Worm (Caenorhabditis elegans) whole organism, young adult: ENCODE measurements around the gene lgc-10.

Source experiments
- C06A6.2 ChIP-seq: fragments of 200-800 bp; sonication (Bioruptor generic); conservative IDR thresholded peaks from 2 replicates; pipeline ENCODE4 v1.3.6; 2022; ENCODE audit warnings: missing genetic modification characterization, missing compliant biosample characterization
- F33H1.4 ChIP-seq: fragments of 200-800 bp; sonication (Bioruptor generic); IDR thresholded peaks from 2 replicates; pipeline ENCODE4 v1.3.6; 2022; ENCODE audit warnings: missing genetic modification reagents, missing genetic modification characterization, missing compliant biosample characterization
- T07F8.4 ChIP-seq: sonication (generic microtip); optimal IDR thresholded peaks from 2 replicates; lab custom pipeline; 2016; ENCODE audit warnings: mild to moderate bottlenecking, missing genetic modification characterization, moderate library complexity, missing compliant biosample characterization
- Y53G8AR.9 ChIP-seq: fragments of 200-800 bp; sonication (Bioruptor generic); conservative IDR thresholded peaks from 2 replicates; pipeline ENCODE4 v1.3.6; 2022; ENCODE audit warnings: missing genetic modification reagents, missing genetic modification characterization, missing compliant biosample characterization
- Y67H2A.10 ChIP-seq: fragments of 200-800 bp; sonication (Bioruptor generic); conservative IDR thresholded peaks from 2 replicates; pipeline ENCODE4 v1.3.6; 2022; ENCODE audit warnings: missing genetic modification reagents, missing genetic modification characterization, missing compliant biosample characterization
- Y95B8A.8 ChIP-seq: fragments of 200-800 bp; sonication (Bioruptor generic); IDR thresholded peaks from 2 replicates; pipeline ENCODE4 v1.3.6; 2022; ENCODE audit warnings: missing genetic modification reagents, missing genetic modification characterization, missing compliant biosample characterization
- aptf-2 ChIP-seq: fragments of 200-800 bp; sonication (Bioruptor generic); conservative IDR thresholded peaks from 2 replicates; pipeline ENCODE4 v1.3.6; 2022; ENCODE audit warnings: missing genetic modification reagents, missing genetic modification characterization, missing compliant biosample characterization
- aptf-3 ChIP-seq: fragments of 200-800 bp; sonication (Bioruptor generic); IDR thresholded peaks from 2 replicates; pipeline ENCODE4 v1.3.6; 2022; ENCODE audit warnings: missing genetic modification characterization, missing compliant biosample characterization
- attf-5 ChIP-seq: fragments of 200-800 bp; sonication (Bioruptor generic); optimal IDR thresholded peaks from 2 replicates; lab custom pipeline; 2018; ENCODE audit warnings: mild to moderate bottlenecking, missing genetic modification characterization, missing compliant biosample characterization
- attf-6 ChIP-seq: fragments of 200-800 bp; sonication (Bioruptor generic); IDR thresholded peaks from 2 replicates; pipeline ENCODE4 v1.3.6; 2022; ENCODE audit warnings: missing genetic modification reagents, missing genetic modification characterization, missing compliant biosample characterization
- egl-44 ChIP-seq: fragments of 200-800 bp; sonication (Bioruptor generic); IDR thresholded peaks from 2 replicates; pipeline ENCODE4 v1.3.6; 2022; ENCODE audit warnings: missing genetic modification reagents, missing genetic modification characterization, missing compliant biosample characterization
- hlh-26 ChIP-seq: fragments of 200-800 bp; sonication (Bioruptor generic); conservative IDR thresholded peaks from 2 replicates; pipeline ENCODE4 v1.3.6; 2022; ENCODE audit warnings: missing genetic modification reagents, missing genetic modification characterization, missing compliant biosample characterization
- hmg-1.2 ChIP-seq: fragments of 200-800 bp; sonication (Bioruptor generic); IDR thresholded peaks from 2 replicates; pipeline ENCODE4 v1.3.6; 2022; ENCODE audit warnings: missing genetic modification reagents, missing genetic modification characterization, missing compliant biosample characterization
- hmg-20 ChIP-seq: fragments of 200-800 bp; sonication (Bioruptor generic); IDR thresholded peaks from 2 replicates; pipeline ENCODE4 v1.3.6; 2022; ENCODE audit warnings: missing genetic modification reagents, missing genetic modification characterization, missing compliant biosample characterization
- lin-35 ChIP-seq, 3 experiments: fragments of 150-350 bp in 2 of 3; sonication (generic microtip) in 1 of 3; optimal IDR thresholded peaks; 2 replicates each; lab custom pipeline; 2014 to 2018; ENCODE audit warnings: missing biosample characterization in 3 of 3, missing genetic modification characterization in 3 of 3, missing genetic modification reagents in 3 of 3
- lir-1 ChIP-seq: fragments of 200-800 bp; sonication (Bioruptor generic); conservative IDR thresholded peaks from 2 replicates; pipeline ENCODE4 v1.3.6; 2022; ENCODE audit warnings: missing genetic modification reagents, missing genetic modification characterization, missing compliant biosample characterization
- madf-8 ChIP-seq: fragments of 200-800 bp; sonication (Bioruptor generic); conservative IDR thresholded peaks from 2 replicates; pipeline ENCODE4 v1.3.6; 2022; ENCODE audit warnings: missing genetic modification reagents, missing genetic modification characterization, missing compliant biosample characterization
- mes-4 ChIP-seq: sonication (generic microtip); optimal IDR thresholded peaks from 2 replicates; lab custom pipeline; 2016; ENCODE audit warnings: missing genotype, missing genetic modification characterization, missing compliant biosample characterization
- nfyb-1 ChIP-seq: fragments of 200-800 bp; sonication (Bioruptor generic); IDR thresholded peaks from 2 replicates; pipeline ENCODE4 v1.3.6; 2022; ENCODE audit warnings: missing genetic modification reagents, missing genetic modification characterization, missing compliant biosample characterization
- rec-8 ChIP-seq, 2 experiments: sonication (generic microtip); optimal IDR thresholded peaks; 2 replicates each; lab custom pipeline; 2016; ENCODE audit warnings: mild to moderate bottlenecking in 2 of 2, missing genetic modification characterization in 2 of 2, missing genetic modification reagents in 2 of 2, missing genotype in 2 of 2, missing biosample characterization in 1 of 2, missing compliant biosample characterization in 1 of 2, moderate library complexity in 1 of 2
- sdz-38 ChIP-seq: sonication (generic microtip); optimal IDR thresholded peaks from 2 replicates; lab custom pipeline; 2016; ENCODE audit warnings: missing genotype, missing genetic modification characterization, missing compliant biosample characterization
- snpc-1.1 ChIP-seq: sonication (generic microtip); optimal IDR thresholded peaks from 2 replicates; lab custom pipeline; 2017; ENCODE audit warnings: missing genetic modification characterization, mild to moderate bottlenecking, missing compliant biosample characterization, antibody characterized with exemption, moderate library complexity, missing genotype, missing genetic modification reagents; ENCODE audit not compliant: insufficient read depth
- snpc-3.4 ChIP-seq: sonication (generic microtip); optimal IDR thresholded peaks from 2 replicates; lab custom pipeline; 2017; ENCODE audit warnings: missing genetic modification characterization, mild to moderate bottlenecking, missing compliant biosample characterization, antibody characterized with exemption, moderate library complexity, missing genotype, missing genetic modification reagents
- snpc-4 ChIP-seq, 5 experiments: fragments of 150-350 bp in 1 of 5; sonication (generic microtip) in 4 of 5; optimal IDR thresholded peaks; 2 replicates each; lab custom pipeline; 2014 to 2018; ENCODE audit warnings: missing genetic modification characterization in 5 of 5, missing biosample characterization in 3 of 5, antibody characterized with exemption in 2 of 5, mild to moderate bottlenecking in 2 of 5, missing compliant biosample characterization in 2 of 5, missing genotype in 2 of 5, moderate library complexity in 2 of 5, missing genetic modification reagents in 1 of 5
- tlf-1 ChIP-seq: fragments of 200-800 bp; sonication (Bioruptor generic); optimal IDR thresholded peaks from 2 replicates; lab custom pipeline; 2018; ENCODE audit warnings: mild to moderate bottlenecking, missing genetic modification characterization, missing compliant biosample characterization
- unc-130 ChIP-seq: sonication (generic microtip); optimal IDR thresholded peaks from 2 replicates; lab custom pipeline; 2016; ENCODE audit warnings: missing genetic modification reagents, missing genetic modification characterization, missing compliant biosample characterization
- xnd-1 ChIP-seq: sonication (generic microtip); optimal IDR thresholded peaks from 2 replicates; lab custom pipeline; 2016; ENCODE audit warnings: missing genotype, missing genetic modification reagents, missing genetic modification characterization, missing compliant biosample characterization
- ztf-26 ChIP-seq: sonication (generic microtip); optimal IDR thresholded peaks from 2 replicates; lab custom pipeline; 2017; ENCODE audit warnings: missing genetic modification characterization, missing compliant biosample characterization
- ztf-28 ChIP-seq: fragments of 200-800 bp; sonication (Bioruptor generic); IDR thresholded peaks from 2 replicates; pipeline ENCODE4 v1.3.6; 2022; ENCODE audit warnings: missing genetic modification reagents, missing genetic modification characterization, missing compliant biosample characterization

Gene lgc-10

ce11 chrIV:6474751-6475150 is 17.4 kb upstream of the lgc-10 start:
- TF ChIP-seq sdz-38 (tag; lab: Kevin White, UChicago) (no peak), hmg-1.2 (GFP tag; lab: Robert Waterston, UW) (peak; percentile 72; the same call in 1 of the 2 replicates), attf-5 (peak; percentile 13), lin-35 (GFP tag; optimal IDR thresholded peaks at IDR 0.05; lab: Kevin White, UChicago) (peak in 1 of 3 experiments; percentile 58), snpc-4 (GFP tag; optimal IDR thresholded peaks at IDR 0.05; lab: Kevin White, UChicago) (no peak), snpc-4 (tag; optimal IDR thresholded peaks at IDR 0.05; lab: Kevin White, UChicago) (peak in 1 of 4 experiments; percentile 14), Y53G8AR.9 (GFP tag; lab: Robert Waterston, UW) (no peak), xnd-1 (tag; lab: Kevin White, UChicago) (no peak)

ce11 chrIV:6473140-6473539 is 15.8 kb upstream of the lgc-10 start, which contains the start of gene Y73B6BL.27:
Gene Y73B6BL.27 (minus strand): TSS chrIV:6473240.
- TF ChIP-seq xnd-1 (tag; lab: Kevin White, UChicago), result no peak
- TF ChIP-seq hmg-20 (GFP tag; lab: Robert Waterston, UW), result no peak
- TF ChIP-seq ztf-26 (tag; lab: Kevin White, UChicago), result no peak
- no peak for TF ChIP-seq F33H1.4 (GFP tag; lab: Robert Waterston, UW)

ce11 chrIV:6471216-6471615 is 13.8 kb upstream of the lgc-10 start, which contains the start of gene tmed-13:
Gene tmed-13 (minus strand): TSS chrIV:6471384.
- no peak for TF ChIP-seq nfyb-1 (GFP tag; lab: Robert Waterston, UW)
- TF ChIP-seq hmg-1.2 (GFP tag; lab: Robert Waterston, UW), result peak; percentile 51; the same call in 1 of the 2 replicates
- TF ChIP-seq, all 124 proteins: peak for 1

ce11 chrIV:6464005-6464404 is 6.6 kb upstream of the lgc-10 start, which contains the start of gene acr-25:
Gene acr-25 (plus strand): TSS chrIV:6464305.
- TF ChIP-seq mes-4, result no peak
- TF ChIP-seq tlf-1, result no peak
- no peak for TF ChIP-seq snpc-3.4 (tag; lab: Kevin White, UChicago)
- no peak for TF ChIP-seq lir-1 (GFP tag; lab: Robert Waterston, UW)
- no peak for TF ChIP-seq Y95B8A.8 (GFP tag; lab: Robert Waterston, UW)
- no peak for TF ChIP-seq rec-8 (tag; optimal IDR thresholded peaks at IDR 0.05; lab: Kevin White, UChicago)
- TF ChIP-seq T07F8.4 (tag; lab: Kevin White, UChicago), result no peak
- no peak for TF ChIP-seq egl-44
- TF ChIP-seq ztf-28 (GFP tag; lab: Robert Waterston, UW), result no peak
- TF ChIP-seq unc-130 (GFP tag; lab: Kevin White, UChicago), result no peak
- no peak for TF ChIP-seq hlh-26
- no peak for TF ChIP-seq aptf-3 (GFP tag; lab: Robert Waterston, UW)
- TF ChIP-seq C06A6.2 (GFP tag; lab: Robert Waterston, UW), result no peak

ce11 chrIV:6460596-6460995 is 3.2 kb upstream of the lgc-10 start:
- TF ChIP-seq tlf-1 (no peak), attf-6 (GFP tag; lab: Robert Waterston, UW) (peak; percentile 57; the same call in 1 of the 2 replicates), Y67H2A.10 (GFP tag; lab: Robert Waterston, UW) (no peak), snpc-1.1 (tag; lab: Kevin White, UChicago) (peak; percentile 79), aptf-2 (GFP tag; lab: Robert Waterston, UW) (no peak), madf-8 (GFP tag; lab: Robert Waterston, UW) (no peak), snpc-4 (GFP tag; optimal IDR thresholded peaks at IDR 0.05; lab: Kevin White, UChicago) (peak; percentile 69), snpc-4 (tag; optimal IDR thresholded peaks at IDR 0.05; lab: Kevin White, UChicago) (peak; percentile 66 to 77 (median 73))
